Worm (Caenorhabditis elegans) whole organism, L4/young adult: ENCODE data around the gene mig-10.

Experiments used
- W03F9.2 ChIP-seq: fragments of 150-350 bp; optimal IDR thresholded peaks from 2 replicates; lab custom pipeline; 2014; ENCODE audit warnings: missing biosample characterization, missing genetic modification characterization
- him-1 ChIP-seq: sonication (generic microtip); optimal IDR thresholded peaks from 2 replicates; lab custom pipeline; 2016; ENCODE audit warnings: missing genotype, missing genetic modification reagents, missing genetic modification characterization, missing compliant biosample characterization

- TF ChIP-seq him-1 (tag; lab: Kevin White, UChicago) (no peak), W03F9.2 (tag; lab: Kevin White, UChicago) (no peak)
Measured at ce11 chrIII:8263377-8263776, 15.5 kb upstream of the mig-10 start, which contains the start of gene col-91.
